Worm (Caenorhabditis elegans) whole organism, early embryonic: ENCODE data around the gene C48B4.8.

ENCODE experiments used
- B0310.2 ChIP-seq: sonication (generic microtip); optimal IDR thresholded peaks from 2 replicates; lab custom pipeline; 2016; ENCODE audit warnings: mild to moderate bottlenecking, missing genetic modification characterization, missing compliant biosample characterization
- F13C5.2 ChIP-seq: sonication (generic microtip); optimal IDR thresholded peaks from 2 replicates; lab custom pipeline; 2017; ENCODE audit warnings: mild to moderate bottlenecking, missing genetic modification characterization, inconsistent platforms, missing compliant biosample characterization
- aly-1 ChIP-seq: sonication (generic microtip); optimal IDR thresholded peaks from 2 replicates; lab custom pipeline; 2016; ENCODE audit warnings: missing genetic modification characterization, missing compliant biosample characterization
- ama-1 ChIP-seq: fragments of 150-350 bp; optimal IDR thresholded peaks from 2 replicates; lab custom pipeline; 2014
- ceh-13 ChIP-seq: fragments of 200-800 bp; sonication (Bioruptor generic); optimal IDR thresholded peaks from 2 replicates; lab custom pipeline; 2018; ENCODE audit warnings: mild to moderate bottlenecking, missing genetic modification characterization, missing compliant biosample characterization
- ceh-36 ChIP-seq: sonication (generic microtip); optimal IDR thresholded peaks from 2 replicates; lab custom pipeline; 2016; ENCODE audit warnings: missing genetic modification characterization, inconsistent platforms, missing compliant biosample characterization
- ets-7 ChIP-seq: sonication (generic microtip); optimal IDR thresholded peaks from 2 replicates; lab custom pipeline; 2016; ENCODE audit warnings: missing genotype, missing genetic modification characterization, missing compliant biosample characterization
- flt-1 ChIP-seq: fragments of 200-800 bp; sonication (Bioruptor generic); IDR thresholded peaks from 2 replicates; pipeline ENCODE4 v1.3.6; 2022; ENCODE audit warnings: missing genetic modification characterization, missing compliant biosample characterization
- hmbx-1 ChIP-seq: sonication (generic microtip); optimal IDR thresholded peaks from 2 replicates; lab custom pipeline; 2016; ENCODE audit warnings: mild to moderate bottlenecking, missing genetic modification characterization, missing compliant biosample characterization
- hmg-4 ChIP-seq: fragments of 200-800 bp; sonication (Bioruptor generic); optimal IDR thresholded peaks from 2 replicates; lab custom pipeline; 2018; ENCODE audit warnings: mild to moderate bottlenecking, missing genetic modification characterization, missing compliant biosample characterization
- hnd-1 ChIP-seq: sonication (generic microtip); optimal IDR thresholded peaks from 2 replicates; lab custom pipeline; 2016; ENCODE audit warnings: missing genetic modification characterization, missing compliant biosample characterization
- pes-1 ChIP-seq: fragments of 200-800 bp; sonication (Bioruptor generic); IDR thresholded peaks from 2 replicates; pipeline ENCODE4 v1.3.6; 2022; ENCODE audit warnings: missing genetic modification reagents, missing genetic modification characterization, missing compliant biosample characterization
- scrt-1 ChIP-seq: fragments of 200-800 bp; sonication (Bioruptor generic); IDR thresholded peaks from 2 replicates; pipeline ENCODE4 v1.3.6; 2022; ENCODE audit warnings: missing genetic modification characterization, missing compliant biosample characterization
- sea-1 ChIP-seq: fragments of 200-800 bp; sonication (Bioruptor generic); conservative IDR thresholded peaks from 2 replicates; pipeline ENCODE4 v1.3.6; 2022; ENCODE audit warnings: missing genetic modification characterization, missing compliant biosample characterization
- tbx-11 ChIP-seq: fragments of 200-800 bp; sonication (Bioruptor generic); IDR thresholded peaks from 2 replicates; pipeline ENCODE4 v1.3.6; 2022; ENCODE audit warnings: missing genetic modification characterization, missing compliant biosample characterization
- tbx-37 ChIP-seq: fragments of 200-800 bp; sonication (Bioruptor generic); conservative IDR thresholded peaks from 2 replicates; pipeline ENCODE4 v1.3.6; 2022; ENCODE audit warnings: missing genetic modification reagents, missing genetic modification characterization, missing compliant biosample characterization
- tra-4 ChIP-seq: sonication (generic microtip); optimal IDR thresholded peaks from 2 replicates; lab custom pipeline; 2017; ENCODE audit warnings: missing genetic modification characterization, missing compliant biosample characterization

Gene C48B4.8

ce11 chrIII:9523581-9523980, 37.5 kb downstream of the C48B4.8 start, which contains the start of gene mrps-23:
Gene mrps-23 (minus strand): TSS chrIII:9523672.
- TF ChIP-seq ets-7 (tag; lab: Kevin White, UChicago) (no peak), hmg-4 (GFP tag; lab: Kevin White, UChicago) (peak; percentile 7)

- TF ChIP-seq tbx-37 (0 out of 2 replicates have a peak, but pooled peaks have one; percentile 13), hmg-4 (GFP tag; lab: Kevin White, UChicago) (peak; percentile 37), F13C5.2 (tag; lab: Kevin White, UChicago) (peak; percentile 36), hnd-1 (tag; lab: Kevin White, UChicago) (no peak)
Observed at ce11 chrIII:9521410-9522090, 39.5 kb downstream of the C48B4.8 start, which contains the start of the genes clu-1 and prp-40. Gene clu-1 (minus strand): TSS chrIII:9521460. Gene prp-40 (plus strand): TSS chrIII:9522075.

ce11 chrIII:9516148-9516547, 44.9 kb downstream of the C48B4.8 start, which contains the start of gene F55H2.7:
Gene F55H2.7 (minus strand): TSS chrIII:9516248.
- TF ChIP-seq sea-1 (GFP tag; lab: Robert Waterston, UW) (no peak), aly-1 (no peak), tra-4 (no peak), hmg-4 (GFP tag; lab: Kevin White, UChicago) (no peak), F13C5.2 (tag; lab: Kevin White, UChicago) (no peak), hnd-1 (tag; lab: Kevin White, UChicago) (no peak), B0310.2 (tag; lab: Kevin White, UChicago) (no peak), ceh-13 (GFP tag; lab: Kevin White, UChicago) (no peak), tbx-11 (GFP tag; lab: Robert Waterston, UW) (no peak), tbx-37 (no peak), ama-1 (lab: Kevin White, UChicago) (no peak), scrt-1 (GFP tag; lab: Robert Waterston, UW) (no peak), ets-7 (tag; lab: Kevin White, UChicago) (no peak), pes-1 (no peak), ceh-36 (tag; lab: Kevin White, UChicago) (no peak), hmbx-1 (tag; lab: Kevin White, UChicago) (no peak), flt-1 (GFP tag; lab: Robert Waterston, UW) (no peak)

ce11 chrIII:9513569-9513968, 47.5 kb downstream of the C48B4.8 start, which contains the start of gene F55H2.8:
Gene F55H2.8 (plus strand): TSS chrIII:9513869.
- no peak for TF ChIP-seq scrt-1 (GFP tag; lab: Robert Waterston, UW)
- no peak for TF ChIP-seq ama-1 (lab: Kevin White, UChicago)
- TF ChIP-seq tbx-11 (GFP tag; lab: Robert Waterston, UW), result no peak

- TF ChIP-seq sea-1 (GFP tag; lab: Robert Waterston, UW) (no peak), hnd-1 (tag; lab: Kevin White, UChicago) (no peak), flt-1 (GFP tag; lab: Robert Waterston, UW) (no peak), tbx-11 (GFP tag; lab: Robert Waterston, UW) (no peak), aly-1 (no peak)
Observed at ce11 chrIII:9513006-9513405, 48.1 kb downstream of the C48B4.8 start.

ce11 chrIII:9511660-9512059, 49.4 kb downstream of the C48B4.8 start:
- no peak for TF ChIP-seq F13C5.2 (tag; lab: Kevin White, UChicago)

ce11 chrIII:9511055-9511520, 50.0 kb downstream of the C48B4.8 start, which contains the start of gene F55H2.5:
Gene F55H2.5 (plus strand): TSS chrIII:9511470.
- TF ChIP-seq ama-1 (lab: Kevin White, UChicago), result no peak
- TF ChIP-seq tbx-11 (GFP tag; lab: Robert Waterston, UW), result no peak
- TF ChIP-seq aly-1, result no peak
- TF ChIP-seq tbx-37, result no peak
- no peak for TF ChIP-seq hmbx-1 (tag; lab: Kevin White, UChicago)
- TF ChIP-seq hmg-4 (GFP tag; lab: Kevin White, UChicago), result no peak
- no peak for TF ChIP-seq scrt-1 (GFP tag; lab: Robert Waterston, UW)
- TF ChIP-seq ets-7 (tag; lab: Kevin White, UChicago), result no peak
- TF ChIP-seq ceh-36 (tag; lab: Kevin White, UChicago), result no peak
- TF ChIP-seq flt-1 (GFP tag; lab: Robert Waterston, UW), result no peak
- TF ChIP-seq tra-4, result no peak
- TF ChIP-seq hnd-1 (tag; lab: Kevin White, UChicago), result no peak
- no peak for TF ChIP-seq sea-1 (GFP tag; lab: Robert Waterston, UW)
- TF ChIP-seq B0310.2 (tag; lab: Kevin White, UChicago), result no peak
- TF ChIP-seq pes-1, result no peak
- TF ChIP-seq ceh-13 (GFP tag; lab: Kevin White, UChicago), result no peak
